Worm (Caenorhabditis elegans) whole organism, L3 larva: Measurements from ENCODE around the gene Y66C5A.1.

Experiments
- elt-1 ChIP-seq: fragments of 150-350 bp; optimal IDR thresholded peaks from 2 replicates; lab custom pipeline; 2014; ENCODE audit warnings: missing biosample characterization, missing genetic modification characterization
- eor-1 ChIP-seq, 2 experiments: fragments of 150-350 bp; optimal IDR thresholded peaks; 2 replicates each; lab custom pipeline; 2014 to 2018; ENCODE audit warnings: missing biosample characterization in 2 of 2, missing genetic modification characterization in 2 of 2
- fkh-10 ChIP-seq: sonication (generic microtip); optimal IDR thresholded peaks from 2 replicates; lab custom pipeline; 2017; ENCODE audit warnings: missing biosample characterization, missing genetic modification reagents, missing genetic modification characterization
- zag-1 ChIP-seq: fragments of 150-350 bp; optimal IDR thresholded peaks from 2 replicates; lab custom pipeline; 2014; ENCODE audit warnings: missing biosample characterization, missing genetic modification characterization

DNA sequence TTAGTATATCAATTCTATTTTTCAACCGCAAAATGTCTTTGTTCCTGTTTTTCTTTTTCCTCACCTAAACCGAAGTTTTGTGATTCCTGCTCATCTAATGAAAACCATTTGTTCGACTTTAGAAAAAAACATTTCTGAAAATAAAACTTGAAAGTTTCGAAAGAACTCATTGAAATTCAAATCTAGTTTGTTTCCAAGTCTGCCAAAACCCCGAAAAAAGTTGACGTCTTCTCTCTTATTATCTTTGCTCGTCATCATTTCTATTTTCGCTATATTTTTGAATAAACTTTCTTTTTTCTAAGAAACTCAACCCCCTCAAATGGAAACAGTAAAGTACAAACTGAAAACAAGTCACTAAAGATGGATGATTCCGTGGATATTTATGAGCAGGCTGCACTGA is 49.5 kb downstream of the Y66C5A.1 start, which contains the start of gene frpr-17:
- TF ChIP-seq fkh-10 (GFP tag; lab: Kevin White, UChicago): no peak
- no peak for TF ChIP-seq elt-1 (tag; lab: Kevin White, UChicago)
- no peak for TF ChIP-seq zag-1 (tag; lab: Kevin White, UChicago)
- TF ChIP-seq eor-1 (tag; optimal IDR thresholded peaks at IDR 0.05; lab: Kevin White, UChicago): no peak
